Fruit fly (Drosophila melanogaster) Kc167 (cell line): ENCODE data around the gene CG15930.

Experiments used
- Myc ChIP-seq: fragments of >200 bp; optimal IDR thresholded peaks from 2 replicates; lab custom pipeline; 2017; ENCODE audit warnings: missing external identifiers
- Sin3A ChIP-seq: fragments of >200 bp; optimal IDR thresholded peaks from 2 replicates; lab custom pipeline; 2018; ENCODE audit warnings: missing external identifiers
- h ChIP-seq: fragments of >200 bp; optimal IDR thresholded peaks from 3 replicates; lab custom pipeline; 2018; ENCODE audit warnings: missing external identifiers
- psq ChIP-seq: fragments of >200 bp; optimal IDR thresholded peaks from 2 replicates; lab custom pipeline; 2017; ENCODE audit warnings: missing external identifiers
- ttk ChIP-seq: sonication (Bioruptor generic); optimal IDR thresholded peaks from 2 replicates; lab custom pipeline; 2017; ENCODE audit warnings: missing external identifiers

- TF ChIP-seq Sin3A (lab: Kevin White, UChicago) = no peak
- no peak for TF ChIP-seq psq (lab: Kevin White, UChicago)
- TF ChIP-seq Myc (lab: Kevin White, UChicago) = no peak
- TF ChIP-seq h (lab: Kevin White, UChicago) = no peak
- TF ChIP-seq ttk (lab: Kevin White, UChicago) = no peak
Observed at dm6 chrX:5349899-5350575, 32.9 kb upstream of the CG15930 start.
